Worm (Caenorhabditis elegans): Measurements from ENCODE around the gene F10E9.10.
A peak's percentile ranks its signal among the peaks of the same experiment; 100 is the strongest.
"Not testable (repeated sequence)": the region's sequence is repeated elsewhere in the genome, so short reads cannot be mapped to it uniquely, and the experiment has no call there.

Gene F10E9.10

DNA sequence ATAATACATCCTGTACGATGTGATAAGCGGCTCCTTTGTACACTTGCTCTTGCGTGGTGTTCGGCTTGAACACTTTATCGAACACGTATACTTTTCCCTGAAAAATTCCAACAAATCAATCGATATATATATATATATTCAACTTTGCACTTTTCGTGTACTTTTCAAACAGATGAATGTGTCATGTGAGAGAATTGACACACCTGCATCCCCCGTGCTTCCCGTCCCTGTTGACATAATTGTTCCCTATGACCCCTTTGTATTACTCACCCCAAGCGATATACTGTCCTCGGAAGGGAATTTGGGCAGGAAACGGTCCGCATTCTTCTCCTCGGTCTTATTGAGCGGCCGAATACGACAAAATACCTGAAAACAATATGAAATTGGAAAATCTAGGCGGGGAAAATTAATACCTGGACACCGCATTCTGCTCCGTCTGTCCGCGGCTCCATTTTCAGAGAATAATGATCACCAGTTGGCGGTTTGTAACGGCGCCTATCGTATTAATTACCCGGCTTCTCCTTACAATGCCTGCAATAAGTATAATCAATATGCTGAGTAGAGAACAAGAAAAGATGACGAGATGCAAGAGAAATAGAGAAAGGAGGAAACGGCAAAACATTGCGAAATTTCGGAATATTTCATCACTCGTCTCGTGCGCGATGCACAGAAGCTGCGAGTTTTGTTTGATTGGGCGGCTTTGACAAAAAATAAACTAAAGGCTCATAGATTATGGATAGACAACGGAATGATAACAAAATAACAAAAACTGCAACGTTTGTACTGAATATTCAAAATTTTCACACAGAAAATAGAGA, 34.8 kb upstream of the F10E9.10 start, which contains the start of gene unc-116 (continued):
- TF ChIP-seq ceh-16 (tag; optimal IDR thresholded peaks at IDR 0.05) (no peak), lin-15B (tag; optimal IDR thresholded peaks at IDR 0.05) (peak; percentile 36), nhr-237 (tag; optimal IDR thresholded peaks at IDR 0.05) (no peak), ZK546.5 (tag; optimal IDR thresholded peaks at IDR 0.05) (no peak), ceh-28 (tag; optimal IDR thresholded peaks at IDR 0.05) (peak; percentile 52), mml-1 (tag; optimal IDR thresholded peaks at IDR 0.05) (no peak), nhr-67 (tag; optimal IDR thresholded peaks at IDR 0.05) (no peak), egl-27 (tag; optimal IDR thresholded peaks at IDR 0.05) (no peak), elt-3 (tag; optimal IDR thresholded peaks at IDR 0.05) (no peak), egl-5 (tag; optimal IDR thresholded peaks at IDR 0.05) (no peak), pha-4 (tag; optimal IDR thresholded peaks at IDR 0.05) (peak; percentile 87), elt-2 (tag; optimal IDR thresholded peaks at IDR 0.05) (peak; percentile 8), ceh-82 (tag; optimal IDR thresholded peaks at IDR 0.05) (no peak), nhr-28 (tag; optimal IDR thresholded peaks at IDR 0.05) (no peak), hmg-11 (tag; optimal IDR thresholded peaks at IDR 0.05) (no peak), nhr-12 (tag; optimal IDR thresholded peaks at IDR 0.05) (no peak), ceh-9 (tag; optimal IDR thresholded peaks at IDR 0.05) (no peak), tbx-2 (tag; optimal IDR thresholded peaks at IDR 0.05) (no peak)

DNA sequence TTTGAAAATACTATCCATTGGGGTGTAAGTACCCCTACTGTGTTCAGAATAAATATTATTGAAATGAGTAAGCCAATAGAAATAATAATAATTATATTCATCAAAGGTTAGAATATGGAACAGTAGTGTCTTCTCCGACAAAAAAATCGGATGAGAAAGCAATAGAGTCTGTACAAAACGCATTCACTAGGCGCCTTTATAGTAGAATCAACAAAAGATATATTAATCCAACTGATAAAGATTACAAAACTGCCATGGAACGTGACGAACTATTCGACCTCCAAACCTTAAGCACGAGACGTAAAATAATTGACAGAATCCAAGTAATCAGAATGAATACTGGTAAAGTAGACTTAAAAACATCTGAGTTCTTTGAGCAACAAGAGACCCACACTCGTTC, 27.7 kb upstream of the F10E9.10 start, which contains the start of gene clc-29:
TSS of gene clc-29 (minus strand) at position 101 of the 400 bp plus-strand sequence.
- TF ChIP-seq elt-2, ztf-4, hmg-11 (tag; optimal IDR thresholded peaks at IDR 0.05): not testable (repeated sequence)

DNA sequence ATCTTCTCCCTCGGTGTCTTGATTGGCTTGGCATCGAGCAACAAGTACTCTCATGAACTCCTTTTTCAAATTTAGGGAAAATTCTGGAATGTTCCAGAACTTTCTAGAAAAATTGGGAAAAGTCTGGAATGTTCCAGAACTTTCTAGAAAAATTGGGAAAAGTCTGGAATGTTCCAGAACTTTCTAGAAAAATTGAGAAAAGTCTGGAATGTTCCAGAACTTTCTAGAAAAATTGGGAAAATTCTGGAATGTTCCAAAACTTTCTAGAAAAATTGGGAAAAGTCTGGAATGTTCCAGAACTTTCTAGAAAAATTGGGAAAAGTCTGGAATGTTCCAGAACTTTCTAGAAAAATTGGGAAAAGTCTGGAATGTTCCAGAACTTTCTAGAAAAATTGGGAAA, 24.2 kb upstream of the F10E9.10 start, which contains the start of gene ZC262.7:
TSS of gene ZC262.7 (minus strand) at position 54 of the 400 bp plus-strand sequence.
- TF ChIP-seq elt-1, ceh-9, mml-1 (tag; optimal IDR thresholded peaks at IDR 0.05): not testable (repeated sequence)

DNA sequence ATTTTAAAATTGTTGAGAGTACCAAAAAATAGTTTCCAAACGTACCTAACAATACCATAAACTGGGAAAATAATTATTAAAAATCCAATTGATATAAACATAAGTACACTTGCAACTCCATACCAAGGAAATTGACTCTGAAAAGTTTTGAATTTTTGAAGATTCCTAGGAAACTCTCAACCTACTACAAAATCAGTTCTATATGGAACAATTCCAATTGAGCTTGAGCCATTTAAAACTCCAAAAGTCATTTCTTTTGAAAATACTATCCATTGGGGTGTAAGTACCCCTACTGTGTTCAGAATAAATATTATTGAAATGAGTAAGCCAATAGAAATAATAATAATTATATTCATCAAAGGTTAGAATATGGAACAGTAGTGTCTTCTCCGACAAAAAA, 19.3 kb upstream of the F10E9.10 start, which contains the start of gene clc-28:
TSS of gene clc-28 (minus strand) at position 101 of the 400 bp plus-strand sequence.
- not testable (repeated sequence) for TF ChIP-seq tbx-2 (tag; optimal IDR thresholded peaks at IDR 0.05); nhr-43 (tag; optimal IDR thresholded peaks at IDR 0.05; ENCODE audit: poor library complexity, severe bottlenecking); egl-27 (tag; optimal IDR thresholded peaks at IDR 0.05)

DNA sequence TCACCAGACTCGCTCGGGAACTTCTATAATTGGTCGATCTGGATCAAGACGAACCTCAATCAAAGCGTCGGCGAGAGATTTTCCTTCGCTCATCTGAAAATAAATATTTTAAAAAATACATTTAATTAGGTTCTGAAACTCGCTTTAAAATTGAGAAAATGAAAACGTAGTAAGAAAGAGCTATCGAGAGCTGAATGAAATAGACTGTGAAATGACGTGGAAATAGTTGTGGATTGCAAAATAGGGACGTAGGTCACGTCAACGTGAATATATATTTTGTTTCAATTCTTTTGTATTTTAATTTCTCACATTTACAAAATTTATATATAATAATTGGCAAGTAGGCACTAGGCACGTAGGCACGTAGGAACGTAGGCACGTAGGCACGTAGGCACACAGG, 14.3 kb upstream of the F10E9.10 start, which contains the start of gene ZC262.4:
TSS of gene ZC262.4 (minus strand) at position 101 of the 400 bp plus-strand sequence.
- no peak for TF ChIP-seq tbx-2 (tag; optimal IDR thresholded peaks at IDR 0.05)
- no peak for TF ChIP-seq sea-2 (GFP tag; optimal IDR thresholded peaks at IDR 0.05)
- TF ChIP-seq pha-4 (tag; optimal IDR thresholded peaks at IDR 0.05): no peak

DNA sequence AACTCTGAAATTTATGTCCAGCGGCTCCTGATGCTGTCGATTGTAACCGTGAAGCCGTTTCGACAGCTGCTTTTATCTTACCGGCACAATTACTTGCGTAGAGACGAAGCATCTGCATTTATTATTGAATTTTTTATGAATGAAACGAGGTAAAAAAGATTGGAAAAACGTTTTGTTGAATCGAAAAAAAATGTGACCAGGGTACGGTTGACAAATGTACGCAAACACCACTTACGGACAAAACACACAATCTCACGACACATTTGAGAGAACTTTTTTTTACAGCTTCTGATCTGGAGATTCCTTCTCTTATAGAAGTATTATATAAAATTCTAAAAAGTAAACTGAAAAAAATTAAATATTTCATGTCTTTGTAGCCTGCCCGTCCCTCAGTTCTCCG, 11.7 kb upstream of the F10E9.10 start, which contains the start of the genes mrps-18A and ZC262.2:
TSS of gene mrps-18A (minus strand) at position 141 of the 400 bp plus-strand sequence.
TSS of gene ZC262.2 (plus strand) at position 284 of the 400 bp plus-strand sequence.
- TF ChIP-seq nfya-1 (tag; optimal IDR thresholded peaks at IDR 0.05; ENCODE audit: insufficient read depth) (peak; percentile 76), lin-15B (tag; optimal IDR thresholded peaks at IDR 0.05) (peak; percentile 14), nhr-11 (tag; optimal IDR thresholded peaks at IDR 0.05) (no peak), ceh-28 (tag; optimal IDR thresholded peaks at IDR 0.05) (no peak), nhr-23 (tag; optimal IDR thresholded peaks at IDR 0.05) (peak; percentile 5), pha-4 (tag; optimal IDR thresholded peaks at IDR 0.05) (peak; percentile 63)

DNA sequence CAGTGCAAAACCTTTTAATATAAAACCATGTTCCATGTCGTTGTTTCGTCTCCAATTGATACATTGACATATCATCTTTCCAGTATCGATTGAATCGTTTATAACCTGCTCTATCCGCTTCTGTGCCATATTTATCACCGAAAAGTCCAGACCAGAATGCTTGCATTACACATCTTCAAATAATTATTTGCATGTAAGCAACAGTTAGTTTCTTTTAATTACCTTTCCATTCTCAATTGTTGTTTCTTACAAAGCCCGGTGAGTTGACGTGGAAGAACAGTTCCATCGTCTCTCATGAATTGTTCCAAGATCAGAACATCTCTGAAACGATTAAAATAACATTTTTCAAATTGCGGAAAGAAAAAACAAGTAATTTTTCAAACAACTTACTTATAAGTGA, 11.1 kb upstream of the F10E9.10 start, which contains the start of gene iglr-2:
TSS of gene iglr-2 (minus strand) at position 101 of the 400 bp plus-strand sequence.
- TF ChIP-seq R02D3.7 (tag; optimal IDR thresholded peaks at IDR 0.05) (no peak), sea-2 (GFP tag; optimal IDR thresholded peaks at IDR 0.05) (no peak), ceh-9 (tag; optimal IDR thresholded peaks at IDR 0.05) (no peak), nhr-12 (tag; optimal IDR thresholded peaks at IDR 0.05) (no peak), lsy-12 (tag; optimal IDR thresholded peaks at IDR 0.05) (no peak), nhr-28 (tag; optimal IDR thresholded peaks at IDR 0.05) (no peak), nhr-11 (tag; optimal IDR thresholded peaks at IDR 0.05) (no peak), nhr-25 (tag; optimal IDR thresholded peaks at IDR 0.05) (no peak), ztf-11 (tag; optimal IDR thresholded peaks at IDR 0.05) (no peak), ceh-28 (tag; optimal IDR thresholded peaks at IDR 0.05) (no peak), unc-62 (GFP tag; optimal IDR thresholded peaks at IDR 0.05) (no peak), ZK546.5 (tag; optimal IDR thresholded peaks at IDR 0.05) (no peak), fos-1 (tag; optimal IDR thresholded peaks at IDR 0.05) (no peak)
